Fruit fly (Drosophila melanogaster) whole organism, embryonic: ENCODE data around the gene mmd.

ENCODE experiments used
- Abd-B ChIP-seq: fragments of 200-800 bp; sonication (Bioruptor generic); optimal IDR thresholded peaks from 2 replicates; lab custom pipeline; 2018; ENCODE audit warnings: missing biosample characterization, mild to moderate bottlenecking, missing genetic modification characterization, moderate library complexity
- CG10209 ChIP-seq: fragments of 200-800 bp; sonication (Bioruptor generic); optimal IDR thresholded peaks from 3 replicates; lab custom pipeline; 2017; ENCODE audit warnings: missing biosample characterization, mild to moderate bottlenecking, missing genetic modification characterization, missing genetic modification reagents
- CG2116 ChIP-seq: fragments of 200-800 bp; sonication (Bioruptor generic); optimal IDR thresholded peaks from 3 replicates; lab custom pipeline; 2018; ENCODE audit warnings: missing biosample characterization, mild to moderate bottlenecking, missing genetic modification characterization
- CG7745 ChIP-seq: fragments of 200-800 bp; sonication (Bioruptor generic); optimal IDR thresholded peaks from 2 replicates; lab custom pipeline; 2018; ENCODE audit warnings: missing biosample characterization, mild to moderate bottlenecking, missing genetic modification characterization, moderate library complexity
- CG8944 ChIP-seq: fragments of 200-800 bp; sonication (Bioruptor generic); optimal IDR thresholded peaks from 3 replicates; lab custom pipeline; 2016; ENCODE audit warnings: missing biosample characterization, missing genetic modification characterization
- CG9215 ChIP-seq: fragments of 200-800 bp; sonication (Bioruptor generic); IDR thresholded peaks from 2 replicates; pipeline ENCODE4 v1.3.6; 2022; ENCODE audit warnings: missing biosample characterization, missing genetic modification characterization
- Hr39 ChIP-seq: fragments of >200 bp; optimal IDR thresholded peaks from 2 replicates; lab custom pipeline; 2017
- Meics ChIP-seq: fragments of 200-800 bp; sonication (Bioruptor generic); optimal IDR thresholded peaks from 2 replicates; lab custom pipeline; 2017; ENCODE audit warnings: missing biosample characterization, mild to moderate bottlenecking, missing genetic modification characterization
- disco-r ChIP-seq: fragments of 200-800 bp; sonication (Bioruptor generic); optimal IDR thresholded peaks from 2 replicates; lab custom pipeline; 2016; ENCODE audit warnings: missing biosample characterization, missing genetic modification characterization
- klu ChIP-seq: fragments of 200-800 bp; sonication (Bioruptor generic); IDR thresholded peaks from 2 replicates; pipeline ENCODE4 v1.3.6; 2022; ENCODE audit warnings: missing biosample characterization, missing genetic modification characterization
- phol ChIP-seq: fragments of 200-800 bp; sonication (Bioruptor generic); optimal IDR thresholded peaks from 3 replicates; lab custom pipeline; 2018; ENCODE audit warnings: missing biosample characterization, mild to moderate bottlenecking, missing genetic modification characterization, moderate library complexity
- zf30C ChIP-seq: fragments of 200-800 bp; sonication (Bioruptor generic); optimal IDR thresholded peaks from 3 replicates; lab custom pipeline; 2018; ENCODE audit warnings: missing biosample characterization, mild to moderate bottlenecking, missing genetic modification characterization

dm6 chrX:16008814-16009213 is 35.9 kb upstream of the mmd start, which contains the start of gene Muc14A:
- TF ChIP-seq phol (no peak), Abd-B (GFP tag; lab: Kevin White, UChicago) (no peak), Meics (GFP tag; lab: Kevin White, UChicago) (no peak), CG9215 (GFP tag; lab: Robert Waterston, UW) (no peak), CG10209 (no peak), disco-r (no peak), CG7745 (tag; lab: Kevin White, UChicago) (no peak), CG2116 (GFP tag; lab: Kevin White, UChicago) (no peak), Hr39 (lab: Kevin White, UChicago) (no peak), zf30C (GFP tag; lab: Kevin White, UChicago) (no peak), klu (GFP tag; lab: Robert Waterston, UW) (no peak), CG8944 (GFP tag; lab: Kevin White, UChicago) (no peak)
